Fruit fly (Drosophila melanogaster) whole organism, wandering third instar larva: ENCODE results near the gene PIG-T.

Experiments used
- CG32264 ChIP-seq: fragments of 200-800 bp; sonication (Bioruptor generic); optimal IDR thresholded peaks from 2 replicates; lab custom pipeline; 2016; ENCODE audit warnings: missing biosample characterization, missing genetic modification characterization
- CG9705 ChIP-seq: fragments of 200-800 bp; sonication (Bioruptor generic); optimal IDR thresholded peaks from 2 replicates; lab custom pipeline; 2018; ENCODE audit warnings: missing biosample characterization, mild to moderate bottlenecking, missing genetic modification characterization
- Dfd ChIP-seq: fragments of >200 bp; optimal IDR thresholded peaks from 2 replicates; lab custom pipeline; 2017; ENCODE audit warnings: missing biosample characterization, missing genetic modification characterization
- GATAd ChIP-seq: sonication (Bioruptor generic); optimal IDR thresholded peaks from 2 replicates; lab custom pipeline; 2016; ENCODE audit warnings: missing biosample characterization, missing genetic modification characterization
- Hnf4 ChIP-seq: fragments of 200-800 bp; sonication (Bioruptor generic); optimal IDR thresholded peaks from 2 replicates; lab custom pipeline; 2016; ENCODE audit warnings: missing biosample characterization, mild to moderate bottlenecking, missing genetic modification characterization
- Hr78 ChIP-seq: fragments of >200 bp; optimal IDR thresholded peaks from 2 replicates; lab custom pipeline; 2017; ENCODE audit warnings: missing biosample characterization, missing genetic modification characterization
- Hr83 ChIP-seq: fragments of 200-300 bp; sonication (Bioruptor generic); optimal IDR thresholded peaks from 2 replicates; lab custom pipeline; 2016; ENCODE audit warnings: missing biosample characterization, mild to moderate bottlenecking, missing genetic modification characterization, moderate library complexity; ENCODE audit not compliant: poor library complexity, severe bottlenecking
- Mio ChIP-seq: sonication (Bioruptor generic); optimal IDR thresholded peaks from 2 replicates; lab custom pipeline; 2016; ENCODE audit warnings: missing biosample characterization, missing genetic modification characterization
- Myc ChIP-seq: fragments of >200 bp; optimal IDR thresholded peaks from 2 replicates; lab custom pipeline; 2017
- N ChIP-seq: fragments of >200 bp; optimal IDR thresholded peaks from 2 replicates; lab custom pipeline; 2018; ENCODE audit warnings: missing biosample characterization, missing external identifiers, missing genetic modification characterization
- OdsH ChIP-seq: fragments of 200-800 bp; sonication (Bioruptor generic); optimal IDR thresholded peaks from 2 replicates; lab custom pipeline; 2016; ENCODE audit warnings: missing biosample characterization, mild to moderate bottlenecking, missing genetic modification characterization
- Rel ChIP-seq, 2 experiments: fragments of 200-800 bp; sonication (Bioruptor generic) in 1 of 2; optimal IDR thresholded peaks; 2 replicates in 1 of 2; 3 replicates in 1 of 2; lab custom pipeline; 2016 to 2019; ENCODE audit warnings: mild to moderate bottlenecking in 2 of 2, missing biosample characterization in 2 of 2, missing genetic modification characterization in 2 of 2, moderate library complexity in 1 of 2
- Sp1 ChIP-seq: fragments of 200-800 bp; sonication (Bioruptor generic); optimal IDR thresholded peaks from 3 replicates; lab custom pipeline; 2019; ENCODE audit warnings: missing biosample characterization, mild to moderate bottlenecking, missing genetic modification characterization, moderate library complexity
- br ChIP-seq: fragments of 200-800 bp; sonication (Bioruptor generic); optimal IDR thresholded peaks from 2 replicates; lab custom pipeline; 2016; ENCODE audit warnings: missing biosample characterization, missing genetic modification characterization
- dl ChIP-seq, 2 experiments: fragments of 175-275, 200-275 bp in 1 of 2; fragments of 200-275 bp in 1 of 2; sonication (Bioruptor generic); optimal IDR thresholded peaks; lab custom pipeline; 2018; ENCODE audit warnings: mild to moderate bottlenecking in 2 of 2, missing biosample characterization in 2 of 2, missing genetic modification characterization in 2 of 2, moderate library complexity in 2 of 2; ENCODE audit not compliant: partially characterized antibody in 2 of 2, insufficient read depth in 1 of 2
- dmrt93B ChIP-seq: fragments of 200-800 bp; sonication (Bioruptor generic); optimal IDR thresholded peaks from 2 replicates; lab custom pipeline; 2018; ENCODE audit warnings: missing biosample characterization, mild to moderate bottlenecking, missing genetic modification characterization
- ey ChIP-seq: fragments of 200-800 bp; sonication (Bioruptor generic); optimal IDR thresholded peaks from 2 replicates; lab custom pipeline; 2016; ENCODE audit warnings: missing biosample characterization, missing genetic modification characterization
- jim ChIP-seq: fragments of 175-275, 200-325 bp; sonication (Bioruptor generic); optimal IDR thresholded peaks from 2 replicates; lab custom pipeline; 2016; ENCODE audit warnings: missing biosample characterization, mild to moderate bottlenecking, missing genetic modification characterization
- lola ChIP-seq: fragments of >200 bp; optimal IDR thresholded peaks from 2 replicates; lab custom pipeline; 2017; ENCODE audit warnings: missing biosample characterization, missing genetic modification characterization
- pan ChIP-seq: fragments of >200 bp; optimal IDR thresholded peaks from 2 replicates; lab custom pipeline; 2017
- psq ChIP-seq: fragments of 200-800 bp; sonication (Bioruptor generic); optimal IDR thresholded peaks from 3 replicates; lab custom pipeline; 2017; ENCODE audit warnings: missing biosample characterization, mild to moderate bottlenecking, missing genetic modification characterization, moderate library complexity
- sage ChIP-seq: fragments of 200-800 bp; sonication (Bioruptor generic); optimal IDR thresholded peaks from 2 replicates; lab custom pipeline; 2016; ENCODE audit warnings: missing biosample characterization, mild to moderate bottlenecking, missing genetic modification characterization
- sv ChIP-seq: fragments of 200-800 bp; sonication (Bioruptor generic); optimal IDR thresholded peaks from 3 replicates; lab custom pipeline; 2016; ENCODE audit warnings: missing biosample characterization, missing genetic modification characterization
- usp ChIP-seq: fragments of >200 bp; optimal IDR thresholded peaks from 2 replicates; lab custom pipeline; 2017; ENCODE audit warnings: missing biosample characterization, missing genetic modification characterization
- woc ChIP-seq: sonication (Bioruptor generic); optimal IDR thresholded peaks from 2 replicates; lab custom pipeline; 2016; ENCODE audit warnings: missing biosample characterization, mild to moderate bottlenecking, missing genetic modification characterization

Gene PIG-T

DNA sequence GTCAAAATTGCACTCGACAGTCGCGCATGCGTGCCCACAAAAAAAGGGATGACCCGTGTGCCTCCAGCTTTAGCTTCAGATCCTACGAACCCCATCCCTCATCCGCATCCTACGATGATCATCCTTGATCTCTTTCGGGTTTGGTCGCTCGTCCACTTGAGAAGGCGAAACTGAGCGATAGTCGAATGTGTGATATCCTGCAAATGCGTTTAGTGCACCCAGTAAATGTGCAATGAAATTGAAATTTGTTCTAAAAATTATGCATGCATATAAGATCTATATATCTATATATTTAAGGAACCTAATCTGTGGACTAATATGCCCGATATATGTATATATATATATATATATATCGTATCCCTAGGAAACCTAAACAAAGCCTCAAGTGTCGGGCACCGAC is 37.2 kb upstream of the PIG-T start:
- no peak for TF ChIP-seq Rel (GFP tag; optimal IDR thresholded peaks at IDR 0.05; lab: Kevin White, UChicago)
- TF ChIP-seq Rel (tag; optimal IDR thresholded peaks at IDR 0.05; lab: Kevin White, UChicago) = no peak
- TF ChIP-seq jim = no peak
- no peak for TF ChIP-seq ey (GFP tag; lab: Kevin White, UChicago)
- no peak for TF ChIP-seq Hr83
- TF ChIP-seq psq (GFP tag; lab: Kevin White, UChicago) = no peak
- no peak for TF ChIP-seq usp (GFP tag; lab: Kevin White, UChicago)
- TF ChIP-seq sage (GFP tag; lab: Kevin White, UChicago) = no peak
- no peak for TF ChIP-seq N (GFP tag; lab: Kevin White, UChicago)
- TF ChIP-seq CG32264 (GFP tag; lab: Kevin White, UChicago) = no peak
- no peak for TF ChIP-seq Myc (lab: Kevin White, UChicago)
- no peak for TF ChIP-seq lola
- TF ChIP-seq OdsH (GFP tag; lab: Kevin White, UChicago) = no peak
- TF ChIP-seq dmrt93B (GFP tag; lab: Kevin White, UChicago) = no peak
- no peak for TF ChIP-seq Hnf4 (GFP tag; lab: Kevin White, UChicago)
- no peak for TF ChIP-seq Hr78 (GFP tag; lab: Kevin White, UChicago)

DNA sequence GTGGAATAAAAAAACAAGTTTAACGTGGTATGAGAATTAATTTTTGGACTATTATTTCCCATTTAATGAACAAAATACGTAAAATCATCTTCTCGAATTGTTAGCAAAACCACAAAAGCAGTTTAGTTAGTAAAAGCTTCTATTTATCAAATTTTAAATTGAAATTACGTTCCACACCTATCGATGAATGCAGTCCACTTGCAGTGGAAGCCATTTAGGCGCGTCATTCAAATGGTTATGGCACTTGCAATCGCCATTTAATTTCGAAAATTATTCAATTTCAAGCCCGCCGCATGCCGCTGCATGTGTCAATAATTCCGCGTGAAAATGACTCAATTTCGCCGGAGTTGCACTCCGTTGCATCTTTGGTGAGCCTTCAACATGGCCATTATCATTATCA is 35.8 kb upstream of the PIG-T start:
- TF ChIP-seq Myc (lab: Kevin White, UChicago) (peak; percentile 50), GATAd (GFP tag; lab: Kevin White, UChicago) (no peak)
- TF ChIP-seq, all 38 proteins: peak for 1

DNA sequence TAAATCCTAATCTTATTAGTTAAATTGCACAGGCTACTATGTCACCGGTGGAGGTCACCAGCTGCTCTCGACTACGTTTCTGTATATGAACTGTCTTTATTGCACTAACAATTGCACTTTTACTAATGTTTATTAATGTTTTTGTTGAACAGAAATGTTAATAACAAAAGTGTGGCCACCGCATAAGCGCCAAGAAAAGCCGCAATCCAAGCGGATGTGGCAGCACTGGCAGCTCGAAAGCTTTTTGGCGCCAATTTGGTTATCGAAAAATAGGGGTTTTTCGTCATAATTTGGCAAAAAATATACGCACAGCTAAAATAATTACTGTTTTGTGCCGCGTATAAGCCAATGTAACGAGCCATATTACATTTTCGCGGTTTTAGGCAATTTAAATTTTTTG is 35.1 kb upstream of the PIG-T start, which contains the start of gene CG12123:
Gene CG12123, minus strand, starts transcription at position 188 of the 400 bp plus-strand sequence.
- TF ChIP-seq lola (no peak), Rel (GFP tag; optimal IDR thresholded peaks at IDR 0.05; lab: Kevin White, UChicago) (no peak), Rel (tag; optimal IDR thresholded peaks at IDR 0.05; lab: Kevin White, UChicago) (peak; percentile 7)

DNA sequence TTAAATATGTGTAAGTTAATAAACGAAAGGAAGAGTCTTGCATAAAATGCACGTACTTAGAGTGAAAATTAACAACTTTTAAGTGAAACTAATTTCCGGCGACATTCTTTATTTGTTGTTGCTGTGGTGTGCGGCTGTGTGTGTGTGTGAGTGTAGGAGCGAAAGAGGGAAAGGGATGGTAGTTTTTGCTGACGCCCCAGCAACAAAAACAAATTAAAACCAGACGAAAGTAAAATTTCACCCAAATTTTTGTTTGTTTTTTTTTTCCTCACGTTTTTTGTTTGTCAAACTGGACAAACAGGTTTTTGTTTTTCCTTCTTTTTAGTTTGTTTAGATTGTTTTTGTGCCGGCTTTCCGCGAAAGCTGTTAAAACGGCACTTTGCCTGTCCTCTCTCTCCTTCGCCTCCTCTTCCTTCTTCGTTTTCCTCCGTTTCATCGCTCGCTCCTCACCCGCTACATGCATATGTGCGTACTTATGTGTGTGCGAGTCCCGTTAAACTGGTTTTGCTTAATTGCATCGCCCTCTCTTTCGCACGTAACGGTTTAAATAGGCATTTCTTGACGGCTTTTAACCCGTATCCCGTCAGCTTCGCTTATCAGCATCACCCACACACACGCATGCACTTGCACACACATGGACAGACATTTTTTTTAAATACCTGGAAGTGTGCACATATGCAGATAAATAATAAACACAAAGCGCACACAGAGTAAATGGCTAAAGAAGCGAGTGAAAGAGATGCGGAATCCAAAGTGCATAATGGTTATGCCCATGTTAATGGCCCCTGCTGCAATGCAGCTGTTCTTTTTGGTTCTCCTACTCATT is 30.4 kb upstream of the PIG-T start, which contains the start of gene Miga:
Gene Miga, minus strand, starts transcription at position 536 of the 826 bp plus-strand sequence.
- TF ChIP-seq CG32264 (GFP tag; lab: Kevin White, UChicago) (no peak), psq (GFP tag; lab: Kevin White, UChicago) (peak; percentile 84)

DNA sequence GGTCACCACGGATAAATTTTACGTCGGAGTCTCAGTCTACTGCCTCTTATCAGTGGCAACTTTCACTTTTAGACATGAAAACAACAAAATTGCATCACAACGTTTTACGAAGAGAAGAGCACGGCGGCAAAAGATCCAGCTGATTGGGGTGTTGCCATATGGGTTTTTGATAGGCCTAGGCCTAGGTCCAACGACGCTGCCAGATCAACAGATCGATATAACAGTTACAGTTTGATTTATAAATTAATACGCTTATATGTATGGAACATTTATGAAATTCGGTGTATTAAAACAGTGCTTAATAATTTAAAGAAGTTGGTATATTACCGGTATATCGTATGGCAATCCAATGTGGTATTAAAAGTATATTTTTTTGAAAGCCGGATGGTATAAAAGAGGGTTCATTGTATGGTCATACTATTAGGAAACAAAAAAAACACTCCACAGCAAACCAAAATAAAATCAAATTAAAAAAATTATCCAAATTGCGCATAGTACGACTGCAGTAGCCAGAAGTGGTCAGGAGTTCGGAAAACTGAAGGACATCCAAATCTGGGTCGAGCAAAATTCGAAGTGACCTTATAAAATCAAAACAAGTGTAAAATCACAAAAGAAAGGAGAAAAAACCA is 29.7 kb upstream of the PIG-T start, which contains the start of gene CG1440:
Gene CG1440, plus strand, starts transcription at position 402 of the 629 bp plus-strand sequence.
- peak; percentile 20 for TF ChIP-seq CG9705 (GFP tag; lab: Kevin White, UChicago)
- no peak for TF ChIP-seq CG32264 (GFP tag; lab: Kevin White, UChicago)
- no peak for TF ChIP-seq pan
- peak; percentile 6 for TF ChIP-seq sv (GFP tag; lab: Kevin White, UChicago)
- TF ChIP-seq Sp1 (GFP tag; lab: Kevin White, UChicago) = no peak
- no peak for TF ChIP-seq dmrt93B (GFP tag; lab: Kevin White, UChicago)

DNA sequence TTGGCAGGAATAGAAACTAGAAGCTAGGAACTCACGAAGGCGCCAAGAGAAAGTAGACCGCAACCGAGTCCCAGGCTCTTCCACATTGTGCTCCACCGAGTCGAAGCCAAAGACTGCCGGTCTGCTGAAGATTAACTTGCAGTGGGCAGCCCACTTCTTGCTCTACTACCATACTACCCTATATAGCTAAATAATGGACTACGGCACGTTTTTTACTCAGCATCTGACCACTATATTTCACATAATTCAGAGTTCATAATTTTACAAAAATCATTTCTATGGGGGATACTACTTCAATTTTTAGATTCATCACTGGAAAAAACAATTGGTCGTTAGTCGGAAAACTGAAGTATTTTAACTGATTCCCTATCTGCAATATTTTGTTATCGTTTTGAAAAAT is 26.6 kb upstream of the PIG-T start, which contains the start of gene CG32712:
Gene CG32712, minus strand, starts transcription at position 101 of the 400 bp plus-strand sequence.
- TF ChIP-seq ey (GFP tag; lab: Kevin White, UChicago) (no peak), CG32264 (GFP tag; lab: Kevin White, UChicago) (no peak), GATAd (GFP tag; lab: Kevin White, UChicago) (no peak), jim (no peak), Hr78 (GFP tag; lab: Kevin White, UChicago) (no peak), pan (no peak), Dfd (no peak), Hr83 (no peak), lola (no peak), br (GFP tag; lab: Kevin White, UChicago) (no peak), woc (no peak), dl (GFP tag; optimal IDR thresholded peaks at IDR 0.05; lab: Kevin White, UChicago; ENCODE audit: insufficient read depth in 1 of 2, partially characterized antibody in 2 of 2) (no peak), Mio (GFP tag; lab: Kevin White, UChicago) (no peak)
